Fruit fly (Drosophila melanogaster): ENCODE data around the gene Cnb.

The Cnb gene

dm6 chr3L:1939983-1940504, 7.3 kb upstream of the Cnb start:
- TF ChIP-seq CG8478 (optimal IDR thresholded peaks at IDR 0.05) (no peak), CTCF (optimal IDR thresholded peaks at IDR 0.05) (no peak)

- no peak for TF ChIP-seq CTCF (optimal IDR thresholded peaks at IDR 0.05)
- no peak for TF ChIP-seq CG8478 (optimal IDR thresholded peaks at IDR 0.05)
Measured at dm6 chr3L:1940843-1941418, 6.4 kb upstream of the Cnb start, which contains the start of gene Mfap1. Gene Mfap1 (plus strand): TSS chr3L:1941068.

- TF ChIP-seq CTCF (optimal IDR thresholded peaks at IDR 0.05) (no peak), CG8478 (optimal IDR thresholded peaks at IDR 0.05) (no peak)
Measured at dm6 chr3L:1962964-1963363, 15.6 kb downstream of the Cnb start, which contains the start of gene SCOT. Gene SCOT (plus strand): TSS chr3L:1963143.

- no peak for TF ChIP-seq CG8478 (optimal IDR thresholded peaks at IDR 0.05)
- TF ChIP-seq CTCF (optimal IDR thresholded peaks at IDR 0.05) = no peak
Measured at dm6 chr3L:1964099-1964498, 16.7 kb downstream of the Cnb start, which contains the start of gene mv. Gene mv (minus strand): TSS chr3L:1964178.

dm6 chr3L:1964599-1965143, 17.3 kb downstream of the Cnb start:
- TF ChIP-seq CTCF (optimal IDR thresholded peaks at IDR 0.05) (no peak), CG8478 (optimal IDR thresholded peaks at IDR 0.05) (no peak)

- no peak for TF ChIP-seq CTCF (optimal IDR thresholded peaks at IDR 0.05)
- no peak for TF ChIP-seq CG8478 (optimal IDR thresholded peaks at IDR 0.05)
Measured at dm6 chr3L:1967452-1968310, 20.3 kb downstream of the Cnb start.

- TF ChIP-seq CTCF (optimal IDR thresholded peaks at IDR 0.05) (no peak), CG8478 (optimal IDR thresholded peaks at IDR 0.05) (no peak)
Measured at dm6 chr3L:1968401-1968800, 21.0 kb downstream of the Cnb start.

dm6 chr3L:1968805-1969378, 21.5 kb downstream of the Cnb start:
- TF ChIP-seq CTCF (optimal IDR thresholded peaks at IDR 0.05) (no peak), CG8478 (optimal IDR thresholded peaks at IDR 0.05) (no peak)

dm6 chr3L:1969539-1970337, 22.4 kb downstream of the Cnb start, which contains the start of gene CG1927:
Gene CG1927 (minus strand): TSS chr3L:1970079.
- TF ChIP-seq CTCF (optimal IDR thresholded peaks at IDR 0.05) (no peak), CG8478 (optimal IDR thresholded peaks at IDR 0.05) (no peak)

dm6 chr3L:1971103-1971742, 23.9 kb downstream of the Cnb start, which contains the start of the genes CG11815 and acs:
Gene CG11815 (minus strand): TSS chr3L:1971200.
Gene acs (plus strand): TSS chr3L:1971638.
- TF ChIP-seq CG8478 (optimal IDR thresholded peaks at IDR 0.05) (no peak), CTCF (optimal IDR thresholded peaks at IDR 0.05) (no peak)

- no peak for TF ChIP-seq CG8478 (optimal IDR thresholded peaks at IDR 0.05)
- no peak for TF ChIP-seq CTCF (optimal IDR thresholded peaks at IDR 0.05)
Measured at dm6 chr3L:1976760-1977159, 29.4 kb downstream of the Cnb start.

- no peak for TF ChIP-seq CTCF (optimal IDR thresholded peaks at IDR 0.05)
- TF ChIP-seq CG8478 (optimal IDR thresholded peaks at IDR 0.05) = no peak
Measured at dm6 chr3L:1985406-1985805, 38.0 kb downstream of the Cnb start.

Measured in S2 (cell line).